Fruit fly (Drosophila melanogaster): Measurements from ENCODE around the gene CG46448.

The CG46448 gene

DNA sequence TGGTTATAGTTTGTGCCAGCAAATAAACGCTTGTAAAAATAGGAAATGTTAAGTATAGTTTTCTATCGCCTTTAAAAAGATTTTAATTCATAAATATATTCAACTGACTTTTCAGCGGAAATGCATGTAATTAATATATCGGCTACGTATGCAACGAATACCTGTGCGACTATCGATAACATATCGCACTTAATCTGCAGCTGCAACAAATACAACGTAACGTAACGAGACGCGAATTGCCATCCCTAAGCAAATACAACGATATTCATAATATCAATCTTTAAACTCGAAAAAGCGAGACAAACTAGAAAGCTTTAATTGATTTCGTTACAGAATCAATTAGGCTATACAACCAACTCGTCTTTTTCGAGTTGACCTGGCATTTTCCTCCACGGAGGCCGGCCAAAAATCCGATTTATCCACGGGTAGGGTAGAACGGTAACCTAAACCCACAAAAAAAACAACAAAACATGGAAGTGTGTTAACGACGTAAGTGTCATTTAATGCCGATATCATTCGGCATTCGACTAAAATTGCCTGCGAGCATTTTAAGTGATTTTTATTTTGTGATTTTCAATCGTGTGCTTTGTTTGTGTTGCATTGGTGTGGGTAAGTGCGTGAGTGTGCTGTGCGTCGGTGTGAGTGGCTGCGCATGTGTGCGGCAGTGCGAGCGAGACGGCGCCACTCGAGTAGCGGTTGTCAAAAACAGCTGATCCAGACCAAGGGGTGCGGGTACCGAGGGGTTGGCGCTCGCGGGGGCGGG is 15.6 kb upstream of the CG46448 start, which contains the start of gene Atxn7:
Gene Atxn7 (plus strand): TSS at position 187 of the 763 bp plus-strand sequence.
- TF ChIP-seq tj (GFP tag; optimal IDR thresholded peaks at IDR 0.05) (peak; percentile 49), ovo (GFP tag; optimal IDR thresholded peaks at IDR 0.05) (peak; percentile 92), CG11617 (GFP tag; optimal IDR thresholded peaks at IDR 0.05) (peak; percentile 82), Clk (GFP tag; optimal IDR thresholded peaks at IDR 0.05) (peak; percentile 12), CG7101 (tag; optimal IDR thresholded peaks at IDR 0.05) (peak; percentile 87), CG12768 (GFP tag; optimal IDR thresholded peaks at IDR 0.05) (peak; percentile 28), Crg-1 (GFP tag; optimal IDR thresholded peaks at IDR 0.05) (peak; percentile 84), CG1620 (GFP tag; optimal IDR thresholded peaks at IDR 0.05) (peak; percentile 80), cnc (optimal IDR thresholded peaks at IDR 0.05) (no peak), Hr96 (GFP tag; optimal IDR thresholded peaks at IDR 0.05) (peak; percentile 80), CG14711 (tag; optimal IDR thresholded peaks at IDR 0.05) (peak; percentile 39), toe (GFP tag; optimal IDR thresholded peaks at IDR 0.05) (peak; percentile 80), cic (GFP tag; optimal IDR thresholded peaks at IDR 0.05) (peak; percentile 49), CG5204 (GFP tag; optimal IDR thresholded peaks at IDR 0.05) (peak; percentile 75), bab1 (GFP tag; optimal IDR thresholded peaks at IDR 0.05) (peak; percentile 88), kay (GFP tag; ENCODE audit: borderline replicate concordance) (no peak), Mnt (GFP tag; optimal IDR thresholded peaks at IDR 0.05) (peak; percentile 70), CG7045 (GFP tag; optimal IDR thresholded peaks at IDR 0.05) (peak; percentile 74), pad (GFP tag; optimal IDR thresholded peaks at IDR 0.05) (peak; percentile 91), CG33017 (tag; optimal IDR thresholded peaks at IDR 0.05) (peak; percentile 76)

DNA sequence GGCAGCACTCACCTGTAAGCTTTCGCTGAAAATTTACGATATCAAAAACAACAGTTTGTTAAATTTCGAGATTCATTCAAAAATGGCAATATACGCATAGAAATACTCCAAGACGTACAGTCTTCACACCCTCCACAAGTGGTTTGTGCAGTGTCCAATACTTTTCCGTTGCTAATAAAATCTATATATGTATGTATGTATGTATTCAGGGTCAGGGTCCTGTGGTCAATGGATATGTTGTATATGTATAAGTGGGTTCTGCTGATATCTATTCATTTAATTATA is 15.1 kb upstream of the CG46448 start:
- TF ChIP-seq CG1620 (GFP tag; optimal IDR thresholded peaks at IDR 0.05), result no peak
- TF ChIP-seq cic (GFP tag; optimal IDR thresholded peaks at IDR 0.05), result peak; percentile 66

DNA sequence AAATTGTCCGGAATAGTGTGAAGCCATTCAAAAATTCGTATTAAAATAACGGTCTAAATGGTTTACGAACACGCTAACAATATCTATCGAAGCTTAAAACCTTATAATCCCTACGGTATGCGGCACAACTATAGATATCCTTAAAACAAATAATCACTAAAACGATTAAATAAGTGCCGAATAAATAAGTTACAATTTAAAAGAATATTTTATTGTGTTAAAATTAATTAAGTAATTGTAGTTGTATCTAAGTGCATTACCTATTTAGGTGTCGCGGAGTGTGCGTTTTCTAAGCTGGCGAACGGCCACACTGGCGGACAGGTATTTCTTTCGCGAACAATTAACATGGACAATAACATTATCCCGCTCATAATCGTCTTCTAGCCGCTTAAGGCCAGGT is 10.7 kb upstream of the CG46448 start, which contains the start of gene Eogt:
Gene Eogt (plus strand): TSS at position 293 of the 400 bp plus-strand sequence.
- TF ChIP-seq CG1620 (GFP tag; optimal IDR thresholded peaks at IDR 0.05) (peak; percentile 69), CG33017 (tag; optimal IDR thresholded peaks at IDR 0.05) (peak; percentile 97), CG12768 (GFP tag; optimal IDR thresholded peaks at IDR 0.05) (peak; percentile 90), cic (GFP tag; optimal IDR thresholded peaks at IDR 0.05) (peak; percentile 17), CG7101 (tag; optimal IDR thresholded peaks at IDR 0.05) (peak; percentile 96), toe (GFP tag; optimal IDR thresholded peaks at IDR 0.05) (peak; percentile 83), ovo (GFP tag; optimal IDR thresholded peaks at IDR 0.05) (peak; percentile 64), Clk (GFP tag; optimal IDR thresholded peaks at IDR 0.05) (peak; percentile 57), tj (GFP tag; optimal IDR thresholded peaks at IDR 0.05) (peak; percentile 55), bab1 (GFP tag; optimal IDR thresholded peaks at IDR 0.05) (peak; percentile 88), Mnt (GFP tag; optimal IDR thresholded peaks at IDR 0.05) (peak; percentile 61), pad (GFP tag; optimal IDR thresholded peaks at IDR 0.05) (peak; percentile 75), cnc (optimal IDR thresholded peaks at IDR 0.05) (no peak), kay (GFP tag; ENCODE audit: borderline replicate concordance) (no peak), CG7045 (GFP tag; optimal IDR thresholded peaks at IDR 0.05) (peak; percentile 89), CG11617 (GFP tag; optimal IDR thresholded peaks at IDR 0.05) (peak; percentile 82), Hr96 (GFP tag; optimal IDR thresholded peaks at IDR 0.05) (peak; percentile 55), CG5204 (GFP tag; optimal IDR thresholded peaks at IDR 0.05) (peak; percentile 77), CG14711 (tag; optimal IDR thresholded peaks at IDR 0.05) (peak; percentile 90), Crg-1 (GFP tag; optimal IDR thresholded peaks at IDR 0.05) (peak; percentile 84)

DNA sequence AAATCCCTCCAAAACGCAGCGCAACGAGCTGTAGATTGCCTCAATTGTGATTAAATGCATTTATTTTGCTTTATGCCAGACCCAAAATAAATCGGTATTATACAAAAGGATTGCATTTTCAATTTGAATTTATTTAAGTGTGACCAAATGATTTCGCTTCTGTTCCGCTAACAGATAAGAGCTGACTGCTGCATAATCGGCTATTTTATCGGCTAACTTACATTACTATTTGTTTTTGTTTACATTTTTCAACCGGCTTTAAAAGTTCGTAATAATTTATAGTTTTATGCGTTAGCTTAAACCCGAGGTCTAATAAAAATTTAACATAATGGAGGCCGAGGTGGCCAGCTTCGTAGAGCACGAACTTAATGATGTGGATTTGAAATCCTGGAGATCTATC is 8.5 kb upstream of the CG46448 start, which contains the start of gene PIG-Wa:
Gene PIG-Wa (plus strand): TSS at position 232 of the 400 bp plus-strand sequence.
- TF ChIP-seq toe (GFP tag; optimal IDR thresholded peaks at IDR 0.05), result no peak
- peak; percentile 18 for TF ChIP-seq bab1 (GFP tag; optimal IDR thresholded peaks at IDR 0.05)

dm6 chr2L:2385692-2386091 is 5.8 kb upstream of the CG46448 start, which contains the start of gene CG3557:
CG3557 (minus strand) TSS chr2L:2385792.
- TF ChIP-seq Crg-1 (GFP tag; optimal IDR thresholded peaks at IDR 0.05) (no peak), Mnt (GFP tag; optimal IDR thresholded peaks at IDR 0.05) (no peak), ovo (GFP tag; optimal IDR thresholded peaks at IDR 0.05) (no peak), Clk (GFP tag; optimal IDR thresholded peaks at IDR 0.05) (no peak), CG7101 (tag; optimal IDR thresholded peaks at IDR 0.05) (no peak)

DNA sequence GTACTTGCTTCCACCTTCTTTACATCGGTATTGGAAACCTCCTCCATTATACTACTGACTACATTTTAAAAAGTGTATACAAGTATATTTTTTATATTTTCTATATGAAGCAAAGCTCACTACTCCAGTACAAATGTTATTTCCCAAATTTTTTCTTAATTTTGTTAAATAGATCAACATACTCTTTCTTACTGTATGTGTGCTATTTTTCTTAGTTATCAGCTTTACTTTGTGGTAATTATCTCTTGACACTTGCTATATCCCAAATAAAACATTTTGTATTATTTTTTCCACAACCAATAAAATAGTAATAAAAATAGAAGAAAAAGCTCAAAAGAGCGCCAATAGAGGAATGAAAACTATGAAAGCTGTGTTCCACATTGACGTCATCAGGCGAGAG is 871 bp upstream of the CG46448 start, which contains the start of gene CG43750:
Gene CG43750 (minus strand): TSS at position 101 of the 400 bp plus-strand sequence.
- no peak for TF ChIP-seq Hr96 (GFP tag; optimal IDR thresholded peaks at IDR 0.05)
- no peak for TF ChIP-seq CG1620 (GFP tag; optimal IDR thresholded peaks at IDR 0.05)
- TF ChIP-seq CG5204 (GFP tag; optimal IDR thresholded peaks at IDR 0.05), result no peak
- no peak for TF ChIP-seq tj (GFP tag; optimal IDR thresholded peaks at IDR 0.05)
- TF ChIP-seq Mnt (GFP tag; optimal IDR thresholded peaks at IDR 0.05), result no peak
- TF ChIP-seq cnc (optimal IDR thresholded peaks at IDR 0.05), result no peak
- TF ChIP-seq toe (GFP tag; optimal IDR thresholded peaks at IDR 0.05), result no peak
- TF ChIP-seq CG33017 (tag; optimal IDR thresholded peaks at IDR 0.05), result no peak
- TF ChIP-seq CG12768 (GFP tag; optimal IDR thresholded peaks at IDR 0.05), result no peak
- no peak for TF ChIP-seq pad (GFP tag; optimal IDR thresholded peaks at IDR 0.05)

DNA sequence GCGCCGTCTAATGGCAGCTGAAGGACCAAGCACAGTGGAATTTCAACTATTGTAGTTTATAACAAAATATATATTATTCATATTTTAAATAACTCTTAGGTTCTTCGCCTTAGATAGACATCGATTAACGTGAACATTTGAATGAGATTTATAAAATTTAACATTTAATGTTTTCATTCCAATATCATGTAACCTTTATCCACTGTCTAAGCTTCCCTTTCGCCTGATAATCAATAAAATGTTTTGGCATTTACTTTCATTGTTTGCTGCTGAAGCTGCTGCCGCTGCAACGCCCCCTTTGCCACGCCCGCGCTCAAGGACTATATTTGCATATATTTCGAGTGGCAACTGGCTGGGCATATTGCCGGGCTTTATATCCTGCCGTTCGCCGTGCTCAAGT is 3.4 kb downstream of the CG46448 start:
- TF ChIP-seq Hr96 (GFP tag; optimal IDR thresholded peaks at IDR 0.05) (no peak), CG33017 (tag; optimal IDR thresholded peaks at IDR 0.05) (no peak), ovo (GFP tag; optimal IDR thresholded peaks at IDR 0.05) (no peak), cic (GFP tag; optimal IDR thresholded peaks at IDR 0.05) (no peak), Mnt (GFP tag; optimal IDR thresholded peaks at IDR 0.05) (no peak), kay (GFP tag; ENCODE audit: borderline replicate concordance) (no peak), CG5204 (GFP tag; optimal IDR thresholded peaks at IDR 0.05) (no peak), tj (GFP tag; optimal IDR thresholded peaks at IDR 0.05) (no peak), CG7045 (GFP tag; optimal IDR thresholded peaks at IDR 0.05) (no peak), toe (GFP tag; optimal IDR thresholded peaks at IDR 0.05) (no peak), CG11617 (GFP tag; optimal IDR thresholded peaks at IDR 0.05) (no peak), Clk (GFP tag; optimal IDR thresholded peaks at IDR 0.05) (no peak)
